Worm (Caenorhabditis elegans) whole organism, dauer: ENCODE results near the gene let-19.

Experiments
- unc-62 ChIP-seq: sonication (generic microtip); optimal IDR thresholded peaks from 2 replicates; lab custom pipeline; 2017; ENCODE audit warnings: missing biosample characterization, missing genetic modification reagents, missing genetic modification characterization

let-19 gene

DNA sequence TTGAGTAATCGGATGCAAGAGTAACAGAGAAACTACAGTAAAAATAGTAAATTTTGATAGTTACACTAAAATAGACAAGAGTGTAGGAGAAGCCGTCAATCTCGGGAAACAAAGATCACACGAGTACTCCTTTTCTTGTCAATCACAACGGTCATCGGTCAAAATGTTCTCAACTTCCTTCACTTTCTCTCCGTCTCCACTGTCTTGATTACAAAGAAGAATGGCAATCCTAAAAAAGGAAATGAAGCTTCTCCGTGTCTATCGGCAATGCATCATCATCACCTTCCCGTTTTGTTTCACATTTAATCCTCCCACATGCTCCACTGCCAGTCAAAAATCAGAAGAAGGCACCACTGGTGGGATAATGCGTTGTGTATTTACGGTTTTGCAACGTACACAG lies 28.9 kb downstream of the let-19 start:
- TF ChIP-seq unc-62 (GFP tag; lab: Kevin White, UChicago) = no peak

DNA sequence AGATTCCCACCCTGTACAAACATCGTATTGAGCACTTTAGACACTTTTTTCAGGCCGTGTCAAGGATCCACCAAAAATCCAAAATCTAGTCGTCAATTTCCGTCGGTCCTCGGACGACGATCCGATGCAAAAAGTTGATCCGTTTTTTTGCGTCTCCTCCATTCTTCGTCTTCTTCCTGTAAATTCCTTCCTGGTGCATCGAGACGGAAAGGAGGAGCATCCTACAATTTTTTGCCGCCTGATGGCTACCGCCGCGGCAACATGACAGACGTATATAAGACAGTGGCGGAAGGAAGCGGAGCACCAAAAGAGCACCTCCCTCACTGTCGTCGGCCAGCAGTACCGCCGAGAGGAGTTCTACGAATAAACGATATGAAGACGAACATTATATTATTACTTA lies 30.1 kb downstream of the let-19 start, which contains the start of gene appg-2:
Gene appg-2 (plus strand): TSS at position 301 of the 400 bp plus-strand sequence.
- no peak for TF ChIP-seq unc-62 (GFP tag; lab: Kevin White, UChicago)

DNA sequence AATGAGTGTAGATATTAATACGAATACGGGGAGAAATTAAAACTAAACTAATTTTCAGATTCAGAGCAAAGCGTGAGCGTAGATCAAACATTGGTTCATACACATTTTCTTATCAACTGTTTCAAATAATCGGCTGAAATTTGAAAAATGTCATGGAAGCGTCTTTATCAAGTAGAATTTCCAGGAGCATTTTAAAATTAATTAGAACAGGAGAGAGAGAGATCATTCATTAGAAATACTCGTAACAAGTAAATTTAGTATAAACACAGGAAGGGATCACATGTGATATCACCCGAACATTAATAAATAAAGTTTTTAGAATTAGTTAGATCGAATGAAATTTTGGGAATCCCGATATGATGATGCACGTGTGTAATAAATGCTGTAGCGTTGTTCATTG lies 36.1 kb downstream of the let-19 start, which contains the start of gene pho-13:
Gene pho-13 (minus strand): TSS at position 101 of the 400 bp plus-strand sequence.
- no peak for TF ChIP-seq unc-62 (GFP tag; lab: Kevin White, UChicago)

DNA sequence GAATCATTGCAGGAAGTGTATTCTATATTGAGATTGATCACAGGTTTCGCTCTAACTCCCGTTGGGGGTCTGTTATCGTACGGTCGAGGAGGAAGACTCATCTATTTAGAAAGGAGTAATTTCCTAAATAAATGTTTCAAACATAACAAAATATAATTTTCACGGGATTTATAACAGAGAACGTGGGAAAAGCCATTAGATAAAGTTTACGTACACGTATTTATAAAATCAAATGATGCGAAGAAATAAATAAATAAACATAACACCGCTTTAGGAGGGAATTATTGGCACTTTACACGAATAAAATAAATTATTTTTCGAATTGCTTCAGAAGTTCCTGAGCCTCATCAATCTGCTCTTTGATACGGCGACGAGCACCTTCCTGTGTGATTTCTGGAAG lies 37.7 kb downstream of the let-19 start, which contains the start of gene F07H5.10:
Gene F07H5.10 (minus strand): TSS at position 101 of the 400 bp plus-strand sequence.
- no peak for TF ChIP-seq unc-62 (GFP tag; lab: Kevin White, UChicago)

DNA sequence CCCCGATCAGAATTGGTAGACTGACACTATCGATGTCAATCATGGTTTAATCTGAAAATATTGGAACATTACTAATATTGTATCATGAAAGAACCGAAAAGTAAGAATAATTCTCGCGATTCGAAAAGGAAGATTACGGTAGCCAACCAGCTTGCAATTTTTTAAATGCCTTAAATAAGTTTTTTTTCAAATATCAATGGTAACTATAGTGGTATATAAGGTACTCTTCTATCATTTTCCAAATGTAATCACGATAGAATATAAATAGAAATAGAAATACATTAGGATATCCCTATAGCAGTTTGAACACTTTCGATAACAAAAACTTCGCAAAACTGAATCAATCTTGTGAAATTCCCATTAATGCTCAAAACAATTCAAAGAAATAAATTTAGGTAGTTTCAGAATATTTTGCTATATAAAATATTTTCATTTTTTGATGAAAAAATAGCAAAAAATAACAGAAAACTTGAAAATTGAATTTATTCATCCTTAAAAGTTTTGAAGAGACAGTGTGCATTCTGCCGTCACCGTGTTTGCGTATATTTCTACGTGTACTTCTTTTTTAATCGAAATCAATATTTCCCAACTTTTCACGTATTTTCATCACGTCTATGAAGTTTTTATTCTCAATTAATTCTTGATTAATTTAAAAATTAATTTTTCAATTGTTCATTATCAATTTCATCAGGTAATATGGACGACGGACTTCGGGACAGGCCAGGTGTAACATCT lies 40.1 kb downstream of the let-19 start, which contains the start of the genes F46C5.9 and rer-1:
Gene F46C5.9 (minus strand): TSS at position 51 of the 735 bp plus-strand sequence.
Gene rer-1 (plus strand): TSS at position 692 of the 735 bp plus-strand sequence.
- no peak for TF ChIP-seq unc-62 (GFP tag; lab: Kevin White, UChicago)

DNA sequence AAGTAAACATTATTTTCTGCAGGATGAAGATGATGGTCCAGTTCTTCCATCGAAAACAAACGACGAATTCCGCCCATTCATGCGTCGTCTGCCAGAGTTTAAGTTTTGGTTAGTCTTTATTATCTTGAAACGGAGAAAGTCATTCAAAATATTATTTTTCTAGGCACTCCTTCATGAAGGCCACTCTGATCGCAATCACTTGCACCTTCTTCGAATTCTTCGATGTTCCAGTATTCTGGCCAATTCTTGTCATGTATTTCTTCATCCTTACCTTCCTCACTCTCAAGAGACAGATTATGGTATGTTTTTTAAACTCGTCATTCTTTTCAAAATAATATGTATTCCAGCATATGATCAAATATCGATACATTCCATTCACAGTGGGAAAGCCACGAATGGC lies 41.0 kb downstream of the let-19 start:
- no peak for TF ChIP-seq unc-62 (GFP tag; lab: Kevin White, UChicago)

DNA sequence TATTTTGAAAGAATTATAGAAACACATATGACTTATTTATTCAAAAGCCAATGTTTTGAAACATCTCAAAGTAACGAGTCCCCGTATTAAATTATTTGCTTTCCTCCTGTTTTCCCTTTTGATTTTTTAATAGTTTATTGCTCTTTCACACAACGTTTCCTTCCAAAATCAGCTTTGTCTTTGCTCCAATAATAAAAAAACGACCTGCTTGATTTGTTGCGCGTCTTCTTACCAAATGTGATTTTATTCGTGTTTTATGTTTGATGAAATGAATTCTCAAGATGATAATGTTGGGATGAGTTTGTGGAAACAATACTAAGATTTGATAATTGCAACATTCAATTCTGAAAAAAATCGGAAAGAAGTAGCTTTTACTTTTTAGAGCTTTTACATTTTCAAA lies 41.6 kb downstream of the let-19 start:
- no peak for TF ChIP-seq unc-62 (GFP tag; lab: Kevin White, UChicago)

DNA sequence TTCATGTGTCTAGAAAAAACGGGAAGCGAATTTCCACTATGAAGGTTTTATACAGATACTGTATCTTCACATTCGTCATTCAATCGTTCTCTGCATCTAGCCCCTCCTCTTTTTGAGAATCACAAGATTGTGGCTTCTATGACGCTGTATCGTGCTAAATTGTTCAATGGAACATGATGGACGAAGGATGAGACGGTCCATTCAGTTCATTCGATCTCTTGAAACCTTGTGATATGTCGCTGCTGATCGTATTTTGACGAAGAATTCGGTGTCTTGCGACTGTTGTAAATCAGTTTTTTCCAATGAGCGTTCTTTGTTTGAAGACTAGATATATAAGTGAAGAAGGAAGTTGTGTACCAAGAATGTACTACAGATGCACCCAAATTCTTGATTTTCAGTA lies 42.9 kb downstream of the let-19 start:
- TF ChIP-seq unc-62 (GFP tag; lab: Kevin White, UChicago) = no peak

DNA sequence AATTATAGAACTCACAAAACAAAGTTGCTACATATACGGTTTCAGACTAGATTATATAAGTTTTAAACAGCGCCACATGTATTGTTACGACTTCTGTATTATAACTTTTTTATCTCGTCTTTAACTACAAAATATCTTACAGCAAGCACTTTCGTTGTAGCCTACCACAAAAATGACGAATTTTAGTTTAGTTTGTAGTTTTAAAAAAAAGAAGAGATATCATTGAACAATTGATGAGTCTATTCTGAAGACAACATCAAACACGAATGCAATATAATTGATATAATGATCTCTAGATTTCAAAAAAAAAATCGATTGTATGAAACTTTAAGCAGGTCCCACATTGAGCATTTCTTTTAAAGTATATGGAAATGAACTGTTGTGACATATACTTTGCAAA lies 43.5 kb downstream of the let-19 start:
- TF ChIP-seq unc-62 (GFP tag; lab: Kevin White, UChicago) = no peak

DNA sequence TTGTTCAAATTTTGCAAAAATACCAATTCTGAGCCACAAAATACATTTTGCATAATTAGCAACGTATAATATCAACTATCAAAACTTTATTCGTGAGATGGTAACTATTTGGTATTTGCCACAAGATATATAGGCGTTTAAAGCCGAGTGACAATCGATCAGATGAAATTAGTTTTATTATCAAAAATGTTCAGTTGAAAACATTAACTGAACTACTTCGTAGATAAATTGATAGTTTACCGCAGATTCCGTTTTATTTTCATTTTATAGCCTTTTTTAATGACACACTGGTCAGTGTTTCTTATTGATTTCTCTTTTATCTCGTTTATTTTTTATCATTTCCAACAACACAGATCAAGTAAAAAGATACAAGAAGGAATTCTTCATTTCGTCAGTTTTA lies 46.5 kb downstream of the let-19 start:
- TF ChIP-seq unc-62 (GFP tag; lab: Kevin White, UChicago) = no peak

DNA sequence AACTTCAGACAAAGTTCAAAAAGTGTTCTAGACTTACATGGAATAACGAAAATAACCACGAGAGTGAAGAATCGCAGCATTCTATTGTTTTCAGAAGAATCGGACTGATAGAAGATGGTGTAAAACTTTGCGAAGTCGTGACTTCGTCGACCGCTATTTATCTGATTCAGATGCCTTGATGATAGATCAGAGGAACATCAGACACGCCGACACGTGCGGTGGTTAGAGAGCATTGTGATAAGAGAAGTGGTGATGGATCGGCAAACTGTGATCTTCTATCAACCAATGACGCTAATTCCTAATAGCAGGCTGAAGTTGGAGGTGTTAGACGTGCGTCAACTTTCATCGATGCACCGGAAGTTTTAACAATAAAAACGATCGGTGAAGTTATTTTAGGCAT lies 47.5 kb downstream of the let-19 start:
- no peak for TF ChIP-seq unc-62 (GFP tag; lab: Kevin White, UChicago)

DNA sequence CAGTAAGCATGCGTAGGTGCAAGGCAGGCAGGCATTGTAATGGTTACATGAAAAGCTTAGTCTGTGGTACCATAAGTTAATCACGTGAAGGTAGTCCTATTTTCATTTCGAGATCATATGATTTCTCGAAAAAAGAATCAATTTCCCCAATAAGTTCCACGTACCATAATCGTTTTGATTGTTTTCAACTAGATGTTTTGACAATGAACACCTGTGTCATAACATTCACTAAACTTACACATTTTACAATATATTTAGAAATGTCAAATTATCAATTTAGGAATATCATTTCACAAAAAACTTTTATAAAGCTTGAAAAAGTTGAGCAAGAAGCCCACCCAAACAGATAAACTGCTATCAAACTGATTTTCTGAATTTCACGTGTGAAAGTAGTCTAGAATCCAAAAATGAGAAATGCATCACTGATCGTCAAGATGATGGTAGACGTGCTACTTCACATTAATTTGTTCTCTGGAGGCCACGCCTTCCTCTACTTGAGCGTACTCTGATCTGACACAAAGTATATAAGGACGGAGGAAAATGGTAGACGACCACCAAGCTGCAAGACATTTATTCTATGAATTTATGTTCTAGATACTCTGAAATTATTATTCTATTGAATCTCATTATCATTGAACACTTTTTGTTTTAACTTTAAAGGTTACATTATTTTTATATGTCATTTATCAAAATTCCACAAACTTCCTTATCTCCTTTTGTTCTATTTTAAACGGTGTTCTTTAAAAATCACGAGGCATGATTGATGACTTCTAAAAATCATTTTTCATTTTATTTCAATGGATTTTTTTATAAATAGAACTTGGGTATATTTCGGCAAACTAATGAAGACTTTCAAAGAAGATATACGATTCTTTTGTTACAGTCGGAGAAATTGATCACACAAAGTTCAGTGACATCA lies 48.5 kb downstream of the let-19 start, which contains the start of gene F46C5.10:
Gene F46C5.10 (minus strand): TSS at position 51 of the 919 bp plus-strand sequence.
- no peak for TF ChIP-seq unc-62 (GFP tag; lab: Kevin White, UChicago)

DNA sequence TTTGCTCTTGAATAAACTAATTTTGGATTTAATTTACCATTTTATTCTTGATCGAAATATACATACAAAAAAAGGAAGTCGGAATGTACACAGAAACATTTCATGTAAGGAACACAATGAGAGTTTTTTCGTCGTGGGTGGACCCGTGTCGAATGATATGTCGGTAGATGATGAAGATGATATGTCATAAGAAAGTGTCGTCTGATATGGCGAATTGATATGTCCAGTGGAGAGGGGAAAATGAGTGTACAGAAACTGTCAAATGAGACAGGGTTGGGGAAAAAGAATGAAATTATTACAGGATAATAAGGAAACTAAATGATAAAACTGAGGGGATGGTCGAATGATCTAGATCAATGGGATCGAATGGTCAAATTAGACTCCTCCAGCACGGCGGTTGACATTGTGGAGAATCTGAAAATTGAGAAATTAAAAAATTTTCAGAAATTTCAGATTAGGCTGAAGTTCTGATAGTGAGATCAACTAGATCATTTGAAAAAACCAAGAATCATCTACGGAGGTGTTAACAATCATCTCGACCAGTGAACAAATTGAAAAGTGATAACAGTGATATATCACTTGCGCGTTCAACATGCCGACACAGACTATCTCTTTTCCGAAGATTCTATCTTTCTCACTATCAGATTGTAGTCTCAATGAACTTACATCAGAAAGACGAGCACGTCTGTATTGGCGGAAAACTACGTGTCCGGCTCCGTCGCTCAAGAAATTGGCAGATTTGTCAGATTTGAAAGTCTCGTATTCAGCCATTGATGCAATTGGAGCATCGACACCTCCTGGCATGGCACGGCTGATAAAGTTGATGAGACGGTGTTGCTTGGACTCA lies 49.6 kb downstream of the let-19 start:
- no peak for TF ChIP-seq unc-62 (GFP tag; lab: Kevin White, UChicago)

DNA sequence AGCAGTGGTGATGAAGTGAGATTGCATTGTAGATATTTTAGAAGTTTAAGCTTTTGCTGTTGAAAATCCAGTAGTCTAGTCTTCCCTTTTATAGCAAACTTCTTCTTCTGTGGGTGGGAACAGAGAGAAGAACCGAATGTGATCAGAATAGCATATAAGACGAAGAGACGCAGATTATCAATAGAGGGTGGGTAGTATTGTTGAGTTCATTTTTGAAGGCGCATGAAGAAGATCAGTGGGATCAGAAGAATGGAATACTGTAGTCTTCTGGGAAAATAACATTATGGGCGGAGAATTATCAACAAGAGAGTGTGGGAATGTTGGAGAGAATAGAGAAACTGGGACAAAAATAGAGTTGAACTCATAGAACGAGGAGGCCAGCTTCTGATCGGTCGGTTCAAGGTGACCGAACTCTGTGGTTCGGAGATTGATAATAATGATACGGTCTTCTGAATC lies 50.4 kb downstream of the let-19 start, which contains the start of gene F46C5.1:
Gene F46C5.1 (minus strand): TSS at position 51 of the 456 bp plus-strand sequence.
- no peak for TF ChIP-seq unc-62 (GFP tag; lab: Kevin White, UChicago)

DNA sequence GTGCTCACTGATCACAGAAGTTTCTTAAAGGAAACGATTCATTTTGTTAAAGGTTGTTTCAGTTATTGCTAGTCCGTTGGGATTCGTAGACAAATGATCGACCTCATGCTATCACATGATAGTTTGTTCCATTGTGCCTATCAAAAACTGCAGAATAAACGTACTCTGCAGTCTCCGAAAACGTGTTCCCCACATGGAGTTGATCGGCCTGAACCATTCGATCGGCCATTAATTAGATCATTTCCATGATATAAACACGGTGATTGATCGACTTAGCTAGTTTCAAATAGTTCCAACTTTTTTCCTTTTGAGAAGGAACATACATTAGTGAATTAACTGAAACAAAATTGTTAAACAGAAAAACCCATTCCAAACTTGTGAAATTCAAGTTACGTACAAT lies 51.9 kb downstream of the let-19 start:
- no peak for TF ChIP-seq unc-62 (GFP tag; lab: Kevin White, UChicago)
